Worm (Caenorhabditis elegans) whole organism, midembryonic: ENCODE measurements around the gene cic-1.

ENCODE experiments used
- T22C8.4 ChIP-seq: fragments of 200-800 bp; sonication (Bioruptor generic); IDR thresholded peaks from 2 replicates; pipeline ENCODE4 v1.3.6; 2022; ENCODE audit warnings: missing genetic modification characterization, missing compliant biosample characterization
- cog-1 ChIP-seq: sonication (generic microtip); optimal IDR thresholded peaks from 2 replicates; lab custom pipeline; 2016; ENCODE audit warnings: missing genetic modification characterization, missing compliant biosample characterization
- flt-1 ChIP-seq: fragments of 200-800 bp; sonication (Bioruptor generic); IDR thresholded peaks from 2 replicates; pipeline ENCODE4 v1.3.6; 2022; ENCODE audit warnings: missing genetic modification characterization, missing compliant biosample characterization
- klf-2 ChIP-seq: fragments of 200-800 bp; sonication (Bioruptor generic); conservative IDR thresholded peaks from 2 replicates; pipeline ENCODE4 v1.3.6; 2022; ENCODE audit warnings: missing genetic modification reagents, missing genetic modification characterization, missing compliant biosample characterization
- med-1 ChIP-seq: sonication (generic microtip); optimal IDR thresholded peaks from 2 replicates; lab custom pipeline; 2017; ENCODE audit warnings: missing genetic modification characterization, mild to moderate bottlenecking, missing compliant biosample characterization, antibody characterized with exemption, missing genetic modification reagents; ENCODE audit not compliant: insufficient read depth
- ref-1 ChIP-seq: fragments of 200-800 bp; sonication (Bioruptor generic); conservative IDR thresholded peaks from 2 replicates; pipeline ENCODE4 v1.3.6; 2022; ENCODE audit warnings: missing genetic modification reagents, missing genetic modification characterization, missing compliant biosample characterization
- tab-1 ChIP-seq: fragments of 200-800 bp; sonication (Bioruptor generic); IDR thresholded peaks from 2 replicates; pipeline ENCODE4 v1.3.6; 2022; ENCODE audit warnings: missing genetic modification characterization, missing compliant biosample characterization
- ztf-23 ChIP-seq: fragments of 200-800 bp; sonication (Bioruptor generic); IDR thresholded peaks from 2 replicates; pipeline ENCODE4 v1.3.6; 2022; ENCODE audit warnings: missing genetic modification reagents, missing genetic modification characterization, missing compliant biosample characterization
- ztf-29 ChIP-seq: fragments of 200-800 bp; sonication (Bioruptor generic); IDR thresholded peaks from 2 replicates; pipeline ENCODE4 v1.3.6; 2022; ENCODE audit warnings: missing genetic modification reagents, missing genetic modification characterization, missing compliant biosample characterization

The cic-1 gene

DNA sequence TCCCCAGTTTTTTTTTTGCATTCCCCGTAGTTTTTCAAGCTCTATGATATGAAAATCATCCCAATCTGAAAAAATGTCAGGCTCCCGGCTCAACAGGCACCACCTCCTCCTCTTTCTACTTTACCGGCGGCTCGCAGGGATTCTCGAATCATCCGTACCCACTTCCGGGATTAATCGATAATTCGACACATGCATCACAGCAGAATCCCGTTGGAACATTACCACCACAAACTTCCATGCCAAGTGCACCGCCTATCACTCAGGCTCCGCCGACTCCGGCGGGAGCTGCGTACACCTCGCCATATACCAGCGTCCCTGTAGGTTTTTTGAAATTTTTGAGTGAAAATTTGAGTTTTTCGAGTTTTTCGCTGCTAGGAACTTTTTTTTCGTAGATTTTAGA is 20.2 kb upstream of the cic-1 start:
- no peak for TF ChIP-seq med-1 (GFP tag; lab: Kevin White, UChicago)
- 0 out of 2 replicates have a peak, but pooled peaks have one; percentile 20 for TF ChIP-seq ztf-23 (GFP tag; lab: Robert Waterston, UW)
- TF ChIP-seq cog-1 (tag; lab: Kevin White, UChicago) = no peak

DNA sequence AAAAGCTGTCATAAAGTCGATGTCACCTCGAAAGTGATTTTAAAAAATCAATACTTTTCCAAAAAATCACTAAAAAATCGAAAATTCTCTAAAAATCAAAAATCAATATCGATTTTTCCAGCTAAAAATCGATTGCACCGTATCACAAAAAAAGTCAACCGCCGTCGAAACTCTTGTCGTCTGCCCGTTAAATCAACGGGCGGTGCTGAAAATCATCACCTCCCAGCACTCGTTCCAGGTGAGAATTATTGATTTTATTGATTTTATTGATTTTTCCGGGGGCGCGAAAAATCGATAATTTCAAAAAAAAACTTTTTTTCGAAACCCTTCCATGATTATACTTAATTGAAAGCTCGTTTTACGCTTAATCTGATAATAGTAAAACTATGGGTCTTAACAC is 18.5 kb upstream of the cic-1 start:
- TF ChIP-seq tab-1 (no peak), T22C8.4 (GFP tag; lab: Robert Waterston, UW) (peak; percentile 83)

DNA sequence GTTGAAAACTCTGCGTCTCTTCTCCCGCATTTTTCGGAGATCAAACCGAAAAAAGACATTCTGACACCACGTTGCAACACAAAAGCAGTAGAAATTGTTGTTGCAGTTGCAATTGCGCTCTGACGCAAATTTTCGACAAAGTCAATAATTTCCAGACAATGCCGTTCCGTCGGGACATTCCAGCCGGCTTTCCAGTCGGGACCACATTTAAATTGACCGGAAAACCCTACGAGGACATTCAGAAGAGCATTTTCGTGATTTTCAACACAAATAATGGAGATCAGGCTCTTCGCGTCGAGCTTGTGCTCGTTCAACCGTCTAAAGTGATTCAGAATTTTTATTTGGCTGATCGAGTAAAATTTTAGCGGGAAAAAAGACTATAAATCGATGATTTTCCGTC is 18.0 kb upstream of the cic-1 start:
- TF ChIP-seq tab-1 = no peak
- TF ChIP-seq T22C8.4 (GFP tag; lab: Robert Waterston, UW) = no peak
- TF ChIP-seq ztf-23 (GFP tag; lab: Robert Waterston, UW) = no peak
- no peak for TF ChIP-seq ref-1 (GFP tag; lab: Robert Waterston, UW)
- TF ChIP-seq ztf-29 (GFP tag; lab: Robert Waterston, UW) = no peak
- no peak for TF ChIP-seq cog-1 (tag; lab: Kevin White, UChicago)
- no peak for TF ChIP-seq med-1 (GFP tag; lab: Kevin White, UChicago)
- TF ChIP-seq klf-2 (GFP tag; lab: Robert Waterston, UW) = no peak
- TF ChIP-seq flt-1 (GFP tag; lab: Robert Waterston, UW) = no peak

DNA sequence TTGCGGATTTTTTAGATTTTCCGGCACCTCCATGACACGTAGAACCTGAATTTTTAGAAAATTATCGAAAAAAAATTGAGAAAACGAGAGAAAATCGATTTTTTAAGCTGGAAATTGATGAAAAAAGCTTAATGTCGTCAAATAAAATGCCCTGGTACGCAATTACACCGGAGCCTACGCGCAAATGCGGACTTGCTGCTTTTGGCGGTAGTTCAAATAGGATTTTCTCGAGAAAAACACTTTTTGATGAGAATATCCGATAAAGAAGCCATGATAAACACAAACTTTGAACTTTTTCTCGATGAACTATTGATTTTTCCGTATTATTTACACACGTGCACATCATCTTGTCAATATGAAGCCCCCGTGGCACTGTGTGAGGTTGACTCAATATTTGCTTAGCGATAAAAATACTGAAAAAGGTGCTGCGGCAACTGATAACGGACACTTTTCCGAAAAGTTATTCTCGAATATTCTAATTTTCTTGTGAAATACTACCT is 17.2 kb upstream of the cic-1 start, which contains the start of the genes W04B5.5 and W04B5.3:
TSS of gene W04B5.5 (minus strand) at position 51 of the 500 bp plus-strand sequence.
TSS of gene W04B5.3 (plus strand) at position 356 of the 500 bp plus-strand sequence.
- TF ChIP-seq flt-1 (GFP tag; lab: Robert Waterston, UW) (no peak), klf-2 (GFP tag; lab: Robert Waterston, UW) (no peak), ztf-29 (GFP tag; lab: Robert Waterston, UW) (no peak)

DNA sequence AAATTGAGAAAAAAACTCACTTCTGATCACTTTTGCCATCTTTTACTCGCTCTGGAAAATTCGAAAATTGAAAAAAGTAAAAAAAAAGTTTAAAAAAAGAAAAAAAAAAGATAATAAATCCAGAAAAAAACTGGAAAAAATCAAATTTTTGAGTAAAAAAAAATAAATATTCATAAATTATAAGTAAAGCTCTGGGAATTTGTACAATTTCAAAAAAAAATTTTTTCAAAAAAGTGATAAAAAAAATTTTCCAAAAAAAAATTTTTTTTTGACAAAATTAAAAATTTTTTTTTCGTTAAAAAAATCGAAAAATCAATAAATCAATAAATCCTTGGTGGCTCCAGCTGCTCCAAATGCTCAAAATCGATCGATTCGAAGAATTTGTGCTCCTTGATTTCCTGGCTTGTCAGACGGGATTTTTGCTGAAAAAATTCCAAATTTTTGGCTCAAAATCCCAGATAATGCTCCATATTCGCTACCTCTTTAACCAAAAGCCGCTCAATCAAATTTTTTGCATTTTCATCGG is 10.0 kb upstream of the cic-1 start, which contains the start of gene mrpl-30:
TSS of gene mrpl-30 (minus strand) at position 51 of the 526 bp plus-strand sequence.
- TF ChIP-seq med-1 (GFP tag; lab: Kevin White, UChicago) (no peak), T22C8.4 (GFP tag; lab: Robert Waterston, UW) (0 out of 2 replicates have a peak, but pooled peaks have one; percentile 47), ztf-23 (GFP tag; lab: Robert Waterston, UW) (no peak), ztf-29 (GFP tag; lab: Robert Waterston, UW) (no peak), cog-1 (tag; lab: Kevin White, UChicago) (no peak), ref-1 (GFP tag; lab: Robert Waterston, UW) (no peak), klf-2 (GFP tag; lab: Robert Waterston, UW) (no peak), tab-1 (no peak)

DNA sequence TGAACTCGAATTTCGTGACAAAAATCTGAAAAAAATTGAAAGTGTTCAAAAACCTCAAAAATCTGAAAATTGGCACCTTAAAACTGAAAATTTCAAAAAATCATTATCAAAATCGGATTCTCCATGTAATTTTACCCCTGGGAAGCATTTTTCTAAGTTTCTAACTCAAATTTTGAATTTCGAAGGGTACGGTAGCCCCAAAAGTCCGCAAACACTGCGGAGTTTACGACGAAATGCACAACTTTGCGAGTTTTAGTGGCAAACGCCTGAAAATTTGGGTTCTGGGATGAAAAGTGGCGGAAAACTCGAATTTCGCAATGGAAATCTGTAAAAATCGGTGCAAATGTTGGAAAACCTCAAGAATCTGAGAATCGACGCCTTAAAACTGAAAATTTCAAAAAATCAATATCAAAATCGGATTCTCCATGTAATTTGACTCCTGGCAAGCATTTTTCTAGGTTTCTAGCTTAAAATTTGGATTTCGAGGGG is 7.3 kb downstream of the cic-1 start:
- no peak for TF ChIP-seq T22C8.4 (GFP tag; lab: Robert Waterston, UW)

DNA sequence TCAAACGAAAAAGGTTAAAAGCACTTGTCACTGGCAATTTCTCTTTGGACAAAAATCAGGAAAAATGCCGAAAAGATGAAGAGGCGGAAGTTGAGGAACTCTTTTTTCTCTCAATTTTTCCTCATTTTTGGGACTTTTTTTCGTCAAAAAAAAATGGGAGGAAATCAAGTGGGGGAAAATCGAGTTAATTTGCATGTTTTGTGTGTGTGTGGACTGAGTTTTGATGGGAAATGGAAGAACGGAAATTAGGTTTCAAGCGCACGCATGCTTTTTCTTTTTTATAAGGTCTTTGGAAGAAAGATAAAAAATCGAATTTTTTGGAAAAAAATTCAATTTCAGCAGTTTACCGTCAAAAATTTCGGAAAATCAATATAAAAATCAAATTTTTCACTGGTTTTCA is 9.3 kb downstream of the cic-1 start:
- TF ChIP-seq ztf-29 (GFP tag; lab: Robert Waterston, UW) = no peak
- no peak for TF ChIP-seq ztf-23 (GFP tag; lab: Robert Waterston, UW)
- no peak for TF ChIP-seq med-1 (GFP tag; lab: Kevin White, UChicago)
- no peak for TF ChIP-seq flt-1 (GFP tag; lab: Robert Waterston, UW)

DNA sequence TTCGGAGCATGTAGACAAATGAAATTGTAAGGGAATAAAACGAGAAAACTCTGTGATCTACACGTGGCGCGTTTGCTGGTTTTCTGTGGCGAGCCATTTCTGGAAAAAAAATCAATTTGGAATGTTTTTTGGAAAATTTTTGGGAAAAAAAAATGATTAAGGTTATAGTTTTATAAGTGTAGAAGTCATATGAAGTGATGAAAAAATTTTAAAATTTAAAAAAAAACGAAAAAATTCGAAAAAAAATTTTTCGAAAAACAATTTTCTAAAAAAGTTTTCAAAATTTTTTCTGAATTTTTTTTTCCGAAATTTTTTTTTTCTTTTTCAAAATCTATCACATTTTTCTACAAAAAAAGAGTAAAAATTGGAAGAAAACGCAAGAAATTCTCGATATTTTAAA is 14.5 kb downstream of the cic-1 start, which contains the start of gene H14E04.3:
TSS of gene H14E04.3 (minus strand) at position 101 of the 400 bp plus-strand sequence.
- TF ChIP-seq ref-1 (GFP tag; lab: Robert Waterston, UW) (no peak), med-1 (GFP tag; lab: Kevin White, UChicago) (no peak), tab-1 (no peak), ztf-29 (GFP tag; lab: Robert Waterston, UW) (no peak), ztf-23 (GFP tag; lab: Robert Waterston, UW) (no peak)

DNA sequence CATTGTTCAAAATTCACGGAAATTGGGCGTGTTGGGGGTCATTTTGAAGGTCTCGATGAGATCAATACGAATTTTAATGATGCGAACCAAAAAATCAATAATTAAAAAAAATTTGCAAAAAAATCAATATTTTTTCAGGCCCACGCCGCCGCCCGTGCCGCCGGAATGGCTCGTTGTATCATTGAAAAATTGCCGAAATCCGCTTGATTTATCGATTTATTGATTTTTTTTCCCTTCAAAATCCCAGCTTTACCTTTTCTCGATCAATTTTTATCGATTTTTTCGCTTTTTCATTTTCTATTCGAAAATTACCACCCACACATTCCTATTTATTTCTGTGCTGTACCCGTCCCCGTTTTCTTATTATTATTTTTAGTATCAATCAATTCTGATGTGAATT is 16.7 kb downstream of the cic-1 start:
- TF ChIP-seq T22C8.4 (GFP tag; lab: Robert Waterston, UW) (peak; percentile 76), ztf-23 (GFP tag; lab: Robert Waterston, UW) (no peak)

DNA sequence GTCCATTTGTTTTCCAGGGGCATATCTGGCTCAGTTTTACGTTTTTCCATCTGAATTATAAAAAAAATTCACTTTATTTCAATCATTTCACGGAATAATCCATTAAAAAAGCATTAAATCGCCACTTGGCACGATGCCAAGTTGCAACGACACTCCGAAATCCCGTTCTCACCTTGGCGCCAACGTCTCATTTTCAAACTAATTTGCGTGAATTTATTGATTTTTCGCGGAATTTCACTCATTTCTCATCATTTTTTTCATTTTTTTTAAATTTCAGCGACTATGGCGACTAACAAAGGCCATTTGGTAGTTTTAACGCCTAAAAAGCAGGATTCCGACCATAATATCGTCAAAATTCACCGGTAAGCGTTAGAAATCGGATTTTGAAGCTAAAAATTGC is 25.1 kb downstream of the cic-1 start, which contains the start of gene H14E04.2:
TSS of gene H14E04.2 (plus strand) at position 276 of the 400 bp plus-strand sequence.
- TF ChIP-seq ztf-29 (GFP tag; lab: Robert Waterston, UW) (no peak), ztf-23 (GFP tag; lab: Robert Waterston, UW) (no peak), tab-1 (no peak), med-1 (GFP tag; lab: Kevin White, UChicago) (no peak), ref-1 (GFP tag; lab: Robert Waterston, UW) (no peak), T22C8.4 (GFP tag; lab: Robert Waterston, UW) (peak; percentile 59; the same call in 1 of the 2 replicates), flt-1 (GFP tag; lab: Robert Waterston, UW) (no peak), cog-1 (tag; lab: Kevin White, UChicago) (no peak)

DNA sequence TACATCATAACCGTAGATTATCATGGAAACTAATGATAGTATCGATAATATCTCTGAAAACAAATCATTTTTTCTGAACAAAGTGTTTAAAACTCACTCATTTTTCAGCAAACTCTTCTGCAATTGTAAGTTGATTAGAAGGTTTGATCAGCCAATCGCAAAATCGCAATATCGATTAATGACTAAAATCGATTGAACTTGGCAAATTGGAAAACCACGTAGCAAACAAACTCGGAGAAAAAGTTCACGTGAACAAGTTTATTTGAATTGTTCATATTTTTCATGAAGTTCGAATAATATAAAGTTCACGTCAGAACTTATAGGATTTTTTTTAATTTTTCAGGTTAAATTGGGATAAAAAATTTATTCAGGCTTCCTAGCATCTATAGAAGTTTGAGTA is 29.2 kb downstream of the cic-1 start, which contains the start of gene H04J21.1:
TSS of gene H04J21.1 (minus strand) at position 101 of the 400 bp plus-strand sequence.
- TF ChIP-seq cog-1 (tag; lab: Kevin White, UChicago) (no peak), flt-1 (GFP tag; lab: Robert Waterston, UW) (no peak), med-1 (GFP tag; lab: Kevin White, UChicago) (no peak), tab-1 (no peak), ref-1 (GFP tag; lab: Robert Waterston, UW) (no peak), klf-2 (GFP tag; lab: Robert Waterston, UW) (no peak), ztf-23 (GFP tag; lab: Robert Waterston, UW) (no peak), T22C8.4 (GFP tag; lab: Robert Waterston, UW) (no peak), ztf-29 (GFP tag; lab: Robert Waterston, UW) (no peak)
